Worm (Caenorhabditis elegans) whole organism, L1 larva: Measurements from ENCODE around the gene tbx-7.
"Not testable (repeated sequence)": the region's sequence is repeated elsewhere in the genome, so short reads cannot be mapped to it uniquely, and the experiment has no call there.

ENCODE experiments used
- egl-13 ChIP-seq: sonication (generic microtip); optimal IDR thresholded peaks from 2 replicates; lab custom pipeline; 2016; ENCODE audit warnings: missing genotype, missing genetic modification reagents, missing genetic modification characterization, missing compliant biosample characterization
- nhr-12 ChIP-seq: sonication (generic microtip); optimal IDR thresholded peaks from 2 replicates; lab custom pipeline; 2017; ENCODE audit warnings: missing biosample characterization, missing genetic modification characterization
- nhr-237 ChIP-seq: fragments of 150-350 bp; optimal IDR thresholded peaks from 2 replicates; lab custom pipeline; 2014; ENCODE audit warnings: missing biosample characterization, missing genetic modification characterization
- nhr-28 ChIP-seq: fragments of 150-350 bp; optimal IDR thresholded peaks from 2 replicates; lab custom pipeline; 2014; ENCODE audit warnings: missing biosample characterization, missing genetic modification characterization
- sup-37 ChIP-seq: fragments of 200-800 bp; sonication (Bioruptor generic); optimal IDR thresholded peaks from 2 replicates; lab custom pipeline; 2018; ENCODE audit warnings: mild to moderate bottlenecking, missing genetic modification characterization, missing compliant biosample characterization

DNA sequence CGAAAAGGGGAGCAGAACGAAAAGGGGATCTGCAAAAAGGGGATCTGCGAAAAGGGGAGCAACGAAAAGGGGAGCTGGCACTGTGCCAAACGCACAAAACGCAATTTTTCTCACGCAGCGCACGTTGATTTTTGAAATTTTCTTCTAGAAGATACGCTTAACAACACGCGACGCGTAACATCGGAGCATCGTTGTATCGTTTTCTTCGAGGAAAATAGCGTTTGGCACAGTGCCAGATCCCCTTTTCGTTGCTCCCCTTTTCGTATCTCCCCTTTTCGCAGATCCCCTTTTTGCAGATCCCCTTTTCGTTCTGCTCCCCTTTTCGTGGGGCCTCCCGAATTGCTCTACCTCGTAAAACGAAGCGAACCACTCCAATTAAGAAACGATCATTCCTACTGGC is 15.3 kb downstream of the tbx-7 start:
- TF ChIP-seq nhr-237 (tag; lab: Kevin White, UChicago); sup-37; egl-13; nhr-12 (tag; lab: Kevin White, UChicago); nhr-28 (tag; lab: Kevin White, UChicago): not testable (repeated sequence)
